Fruit fly (Drosophila melanogaster): ENCODE results near the gene CG45207.

- no peak for TF ChIP-seq CG8301 (tag; optimal IDR thresholded peaks at IDR 0.05)
- no peak for TF ChIP-seq CG8159 (tag; optimal IDR thresholded peaks at IDR 0.05)
- no peak for TF ChIP-seq CG14655 (GFP tag; optimal IDR thresholded peaks at IDR 0.05)
- no peak for TF ChIP-seq CG32121 (GFP tag; IDR thresholded peaks at IDR 0.05)
- no peak for TF ChIP-seq fd96Ca (GFP tag; IDR thresholded peaks at IDR 0.05)
- no peak for TF ChIP-seq CG17806 (tag; optimal IDR thresholded peaks at IDR 0.05)
- TF ChIP-seq CG9948 (tag; optimal IDR thresholded peaks at IDR 0.05): no peak
- TF ChIP-seq CG15710 (tag; optimal IDR thresholded peaks at IDR 0.05): no peak
- no peak for TF ChIP-seq rn (GFP tag; IDR thresholded peaks at IDR 0.05)
- no peak for TF ChIP-seq CG34367 (tag; optimal IDR thresholded peaks at IDR 0.05)
- TF ChIP-seq EcR (GFP tag; optimal IDR thresholded peaks at IDR 0.05): no peak
- TF ChIP-seq D1 (tag; optimal IDR thresholded peaks at IDR 0.05): no peak
- no peak; the same call in 1 of the 2 replicates for TF ChIP-seq CG12605 (GFP tag; IDR thresholded peaks at IDR 0.05)
Measured at dm6 chr3R:15803502-15804461, 28.6 kb upstream of the CG45207 start, which contains the start of gene alpha-Man-IIb.

All from whole organism, pupa.